Fruit fly (Drosophila melanogaster) whole organism, embryonic: Measurements from ENCODE around the gene Or7a.

ENCODE experiments used
- CG10267 ChIP-seq: fragments of 200-800 bp; sonication (Bioruptor generic); optimal IDR thresholded peaks from 2 replicates; lab custom pipeline; 2018; ENCODE audit warnings: missing biosample characterization, mild to moderate bottlenecking, missing genetic modification characterization, moderate library complexity
- CG10462 ChIP-seq: fragments of 200-800 bp; sonication (Bioruptor generic); optimal IDR thresholded peaks from 2 replicates; lab custom pipeline; 2016; ENCODE audit warnings: missing biosample characterization, missing genetic modification characterization
- CG11398 ChIP-seq: fragments of 200-800 bp; sonication (Bioruptor generic); optimal IDR thresholded peaks from 2 replicates; lab custom pipeline; 2016; ENCODE audit warnings: missing biosample characterization, missing genetic modification characterization
- CG11456 ChIP-seq: fragments of 200-800 bp; sonication (Bioruptor generic); IDR thresholded peaks from 3 replicates; pipeline ENCODE4 v1.3.6; 2022; ENCODE audit warnings: missing biosample characterization, missing genetic modification characterization
- CG15073 ChIP-seq: fragments of 200-800 bp; sonication (Bioruptor generic); optimal IDR thresholded peaks from 2 replicates; lab custom pipeline; 2016; ENCODE audit warnings: missing biosample characterization, missing genetic modification characterization
- CG15601 ChIP-seq: fragments of 200-800 bp; sonication (Bioruptor generic); optimal IDR thresholded peaks from 3 replicates; lab custom pipeline; 2019; ENCODE audit warnings: missing biosample characterization, mild to moderate bottlenecking, missing genetic modification characterization, moderate library complexity
- CG16815 ChIP-seq: fragments of 200-800 bp; sonication (Bioruptor generic); optimal IDR thresholded peaks from 3 replicates; lab custom pipeline; 2017; ENCODE audit warnings: missing biosample characterization, mild to moderate bottlenecking, missing genetic modification characterization
- CG17912 ChIP-seq: fragments of 200-800 bp; sonication (Bioruptor generic); optimal IDR thresholded peaks from 2 replicates; lab custom pipeline; 2018; ENCODE audit warnings: missing biosample characterization, mild to moderate bottlenecking, missing genetic modification characterization
- CG18619 ChIP-seq: fragments of 200-800 bp; sonication (Bioruptor generic); optimal IDR thresholded peaks from 3 replicates; lab custom pipeline; 2017; ENCODE audit warnings: missing biosample characterization, mild to moderate bottlenecking, missing genetic modification characterization
- CG32532 ChIP-seq: fragments of 200-800 bp; sonication (Bioruptor generic); IDR thresholded peaks from 2 replicates; pipeline ENCODE4 v1.3.6; 2022; ENCODE audit warnings: missing biosample characterization, missing genetic modification characterization
- CG3281 ChIP-seq: fragments of 200-800 bp; sonication (Bioruptor generic); optimal IDR thresholded peaks from 3 replicates; lab custom pipeline; 2017; ENCODE audit warnings: missing biosample characterization, mild to moderate bottlenecking, missing genetic modification characterization
- CG4328 ChIP-seq: fragments of 200-800 bp; sonication (Bioruptor generic); optimal IDR thresholded peaks from 3 replicates; lab custom pipeline; 2017; ENCODE audit warnings: missing biosample characterization, missing genetic modification reagents, missing genetic modification characterization
- CG4360 ChIP-seq: fragments of 200-800 bp; sonication (Bioruptor generic); IDR thresholded peaks from 2 replicates; pipeline ENCODE4 v1.3.6; 2022; ENCODE audit warnings: missing biosample characterization, missing genetic modification characterization
- CG4730 ChIP-seq: fragments of 200-800 bp; sonication (Bioruptor generic); IDR thresholded peaks from 2 replicates; pipeline ENCODE4 v1.3.6; 2022; ENCODE audit warnings: missing biosample characterization, missing genetic modification characterization
- CG5953 ChIP-seq: fragments of 200-800 bp; sonication (Bioruptor generic); IDR thresholded peaks from 2 replicates; pipeline ENCODE4 v1.3.6; 2022; ENCODE audit warnings: missing biosample characterization, missing genetic modification characterization
- CG6683 ChIP-seq: fragments of 200-800 bp; sonication (Bioruptor generic); optimal IDR thresholded peaks from 2 replicates; lab custom pipeline; 2017; ENCODE audit warnings: missing biosample characterization, mild to moderate bottlenecking, missing genetic modification characterization, missing genetic modification reagents
- CG6765 ChIP-seq: fragments of 200-800 bp; sonication (Bioruptor generic); optimal IDR thresholded peaks from 3 replicates; lab custom pipeline; 2017; ENCODE audit warnings: missing biosample characterization, mild to moderate bottlenecking, missing genetic modification characterization
- CG6813 ChIP-seq: fragments of 200-800 bp; sonication (Bioruptor generic); optimal IDR thresholded peaks from 2 replicates; lab custom pipeline; 2017; ENCODE audit warnings: missing biosample characterization, missing genetic modification characterization, mild to moderate bottlenecking, moderate library complexity, missing genetic modification reagents
- CG8924 ChIP-seq: fragments of 200-800 bp; optimal IDR thresholded peaks from 3 replicates; lab custom pipeline; 2019; ENCODE audit warnings: missing biosample characterization, mild to moderate bottlenecking, missing genetic modification characterization, moderate library complexity
- Dad ChIP-seq: fragments of 200-800 bp; sonication (Bioruptor generic); optimal IDR thresholded peaks from 3 replicates; lab custom pipeline; 2016; ENCODE audit warnings: missing biosample characterization, missing genetic modification characterization
- Ets97D ChIP-seq: fragments of 200-800 bp; sonication (Bioruptor generic); optimal IDR thresholded peaks from 3 replicates; lab custom pipeline; 2016; ENCODE audit warnings: missing biosample characterization, missing genetic modification characterization
- Fer2 ChIP-seq: fragments of 200-800 bp; sonication (Bioruptor generic); optimal IDR thresholded peaks from 2 replicates; lab custom pipeline; 2018; ENCODE audit warnings: missing biosample characterization, mild to moderate bottlenecking, missing genetic modification characterization, moderate library complexity
- Gsc ChIP-seq: fragments of 200-800 bp; sonication (Bioruptor generic); IDR thresholded peaks from 2 replicates; pipeline ENCODE4 v1.3.6; 2022; ENCODE audit warnings: missing biosample characterization, missing genetic modification characterization
- Hey ChIP-seq: fragments of 200-800 bp; sonication (Bioruptor generic); optimal IDR thresholded peaks from 3 replicates; lab custom pipeline; 2018; ENCODE audit warnings: missing biosample characterization, mild to moderate bottlenecking, missing genetic modification characterization
- Hr3 ChIP-seq: fragments of 200-800 bp; sonication (Bioruptor generic); optimal IDR thresholded peaks from 3 replicates; lab custom pipeline; 2016; ENCODE audit warnings: missing biosample characterization, missing genetic modification characterization
- Hr51 ChIP-seq, 2 experiments: fragments of 200-800 bp; sonication (Bioruptor generic); optimal IDR thresholded peaks; 2 replicates in 1 of 2; 3 replicates in 1 of 2; lab custom pipeline; 2016 to 2018; ENCODE audit warnings: missing biosample characterization in 2 of 2, missing genetic modification characterization in 2 of 2, mild to moderate bottlenecking in 1 of 2, moderate library complexity in 1 of 2
- Kr ChIP-seq: fragments of 200-800 bp; sonication (Bioruptor generic); optimal IDR thresholded peaks from 2 replicates; lab custom pipeline; 2017; ENCODE audit warnings: missing biosample characterization, mild to moderate bottlenecking, missing genetic modification characterization
- Lim3 ChIP-seq: fragments of 200-800 bp; sonication (Bioruptor generic); IDR thresholded peaks from 2 replicates; pipeline ENCODE4 v1.3.6; 2022; ENCODE audit warnings: missing biosample characterization, missing genetic modification characterization
- NC2α ChIP-seq: fragments of 200-800 bp; sonication (Bioruptor generic); optimal IDR thresholded peaks from 2 replicates; lab custom pipeline; 2016; ENCODE audit warnings: missing biosample characterization, missing genetic modification characterization
- PHDP ChIP-seq: fragments of 200-800 bp; sonication (Bioruptor generic); optimal IDR thresholded peaks from 3 replicates; lab custom pipeline; 2018; ENCODE audit warnings: missing biosample characterization, mild to moderate bottlenecking, missing genetic modification characterization, moderate library complexity
- Ptx1 ChIP-seq: fragments of 200-800 bp; sonication (Bioruptor generic); IDR thresholded peaks from 2 replicates; pipeline ENCODE4 v1.3.6; 2022; ENCODE audit warnings: missing biosample characterization, missing genetic modification characterization
- Sry-δ ChIP-seq: fragments of 200-800 bp; sonication (Bioruptor generic); optimal IDR thresholded peaks from 2 replicates; lab custom pipeline; 2016; ENCODE audit warnings: missing biosample characterization, missing genetic modification characterization
- YL-1 ChIP-seq: fragments of 200-800 bp; sonication (Bioruptor generic); optimal IDR thresholded peaks from 3 replicates; lab custom pipeline; 2017; ENCODE audit warnings: missing biosample characterization, mild to moderate bottlenecking, missing genetic modification characterization
- ase ChIP-seq: fragments of 200-800 bp; sonication (Bioruptor generic); IDR thresholded peaks from 3 replicates; pipeline ENCODE4 v1.3.6; 2022; ENCODE audit warnings: missing biosample characterization, missing genetic modification characterization
- bigmax ChIP-seq: fragments of 200-800 bp; sonication (Bioruptor generic); optimal IDR thresholded peaks from 2 replicates; lab custom pipeline; 2018; ENCODE audit warnings: missing biosample characterization, mild to moderate bottlenecking, missing genetic modification characterization
- cad ChIP-seq: fragments of >200 bp; optimal IDR thresholded peaks from 2 replicates; lab custom pipeline; 2017; ENCODE audit warnings: missing biosample characterization, missing genetic modification characterization
- cas ChIP-seq: fragments of 200-800 bp; sonication (Bioruptor generic); IDR thresholded peaks from 2 replicates; pipeline ENCODE4 v1.3.6; 2022; ENCODE audit warnings: missing biosample characterization, missing genetic modification characterization
- chm ChIP-seq: fragments of 200-800 bp; sonication (Bioruptor generic); IDR thresholded peaks from 2 replicates; pipeline ENCODE4 v1.3.6; 2022; ENCODE audit warnings: missing biosample characterization, missing genetic modification characterization
- crol ChIP-seq: fragments of 200-800 bp; sonication (Bioruptor generic); IDR thresholded peaks from 2 replicates; pipeline ENCODE4 v1.3.6; 2022; ENCODE audit warnings: missing biosample characterization, missing genetic modification characterization
- hkb ChIP-seq, 2 experiments: fragments of 200-800 bp in 1 of 2; fragments of >200 bp in 1 of 2; sonication (Bioruptor generic) in 1 of 2; IDR thresholded peaks in 1 of 2; optimal IDR thresholded peaks in 1 of 2; 2 replicates each; pipeline versions ENCODE4 v1.3.6 to Lab custom; 2017 to 2022; ENCODE audit warnings: missing biosample characterization in 1 of 2, missing genetic modification characterization in 1 of 2
- jing ChIP-seq: fragments of 200-800 bp; sonication (Bioruptor generic); optimal IDR thresholded peaks from 2 replicates; lab custom pipeline; 2018; ENCODE audit warnings: missing biosample characterization, mild to moderate bottlenecking, missing genetic modification characterization
- knrl ChIP-seq: fragments of 200-800 bp; sonication (Bioruptor generic); IDR thresholded peaks from 3 replicates; pipeline ENCODE4 v1.3.6; 2022; ENCODE audit warnings: missing biosample characterization, missing genetic modification characterization; ENCODE audit not compliant: partially characterized antibody
- lmd ChIP-seq: fragments of 200-800 bp; sonication (Bioruptor generic); IDR thresholded peaks from 2 replicates; pipeline ENCODE4 v1.3.6; 2022; ENCODE audit warnings: missing biosample characterization, missing genetic modification characterization
- nerfin-1 ChIP-seq: fragments of 200-800 bp; sonication (Bioruptor generic); optimal IDR thresholded peaks from 3 replicates; lab custom pipeline; 2019; ENCODE audit warnings: missing biosample characterization, mild to moderate bottlenecking, missing genetic modification characterization, moderate library complexity
- schlank ChIP-seq: fragments of 200-800 bp; sonication (Bioruptor generic); optimal IDR thresholded peaks from 2 replicates; lab custom pipeline; 2018; ENCODE audit warnings: missing biosample characterization, mild to moderate bottlenecking, missing genetic modification characterization
- scrt ChIP-seq: fragments of 200-800 bp; sonication (Bioruptor generic); optimal IDR thresholded peaks from 2 replicates; lab custom pipeline; 2018; ENCODE audit warnings: missing biosample characterization, mild to moderate bottlenecking, missing genetic modification characterization, moderate library complexity
- usp ChIP-seq: fragments of >200 bp; optimal IDR thresholded peaks from 2 replicates; lab custom pipeline; 2017; ENCODE audit warnings: missing biosample characterization, missing genetic modification characterization
- zen ChIP-seq: fragments of 200-800 bp; sonication (Bioruptor generic); optimal IDR thresholded peaks from 3 replicates; lab custom pipeline; 2018; ENCODE audit warnings: missing biosample characterization, mild to moderate bottlenecking, missing genetic modification characterization, moderate library complexity
- zen2 ChIP-seq: fragments of 200-800 bp; sonication (Bioruptor generic); IDR thresholded peaks from 3 replicates; pipeline ENCODE4 v1.3.6; 2022; ENCODE audit warnings: missing biosample characterization, missing genetic modification characterization; ENCODE audit not compliant: partially characterized antibody
- zf30C ChIP-seq: fragments of 200-800 bp; sonication (Bioruptor generic); optimal IDR thresholded peaks from 3 replicates; lab custom pipeline; 2018; ENCODE audit warnings: missing biosample characterization, mild to moderate bottlenecking, missing genetic modification characterization

The Or7a gene

DNA sequence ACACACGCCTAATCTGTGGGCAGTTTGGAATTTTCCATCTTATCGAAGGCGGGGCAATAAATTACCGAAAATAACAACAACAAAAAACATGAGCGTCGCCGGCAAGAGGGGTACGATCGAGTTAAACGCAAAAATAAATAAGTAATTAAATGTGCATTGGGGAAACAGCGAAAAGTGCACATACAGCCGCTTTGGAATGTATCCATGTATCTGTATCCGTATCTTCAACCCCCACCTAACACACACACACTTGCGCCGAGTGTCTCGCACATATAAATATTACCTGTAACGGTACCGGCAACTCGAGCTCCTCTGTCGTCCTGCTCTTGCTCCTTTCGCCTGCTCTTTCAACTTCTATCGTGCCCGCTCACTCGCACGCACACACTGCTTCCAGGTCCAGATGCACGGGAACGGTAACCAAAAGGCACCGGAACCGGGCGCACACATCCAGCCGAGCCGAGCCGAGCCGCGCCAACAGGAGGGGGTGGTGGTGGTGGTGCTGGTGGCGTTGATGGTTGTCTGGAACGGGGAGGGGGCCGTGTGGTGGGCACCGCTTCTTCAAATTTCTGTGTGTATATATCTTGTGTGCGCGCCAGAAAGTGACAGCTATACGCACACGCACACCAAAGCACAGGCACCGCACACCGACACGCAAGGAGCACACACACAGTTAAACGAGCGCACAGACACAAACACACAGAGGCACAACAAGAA is 24.0 kb downstream of the Or7a start (continued):
- peak; percentile 31 for TF ChIP-seq CG3281 (GFP tag; lab: Kevin White, UChicago)
- TF ChIP-seq Gsc (GFP tag; lab: Robert Waterston, UW) = no peak
- TF ChIP-seq Kr (GFP tag; lab: Kevin White, UChicago) = no peak
- no peak for TF ChIP-seq cad (GFP tag; lab: Kevin White, UChicago)
- TF ChIP-seq YL-1 (GFP tag; lab: Kevin White, UChicago) = peak; percentile 60
- no peak for TF ChIP-seq lmd (GFP tag; lab: Robert Waterston, UW)
- no peak for TF ChIP-seq NC2α (GFP tag; lab: Kevin White, UChicago)
- TF ChIP-seq CG5953 (GFP tag; lab: Robert Waterston, UW) = no peak
- TF ChIP-seq CG4730 (GFP tag; lab: Robert Waterston, UW) = no peak; the same call in 1 of the 2 replicates
- TF ChIP-seq Ptx1 = no peak
- no peak for TF ChIP-seq CG10267 (tag; lab: Kevin White, UChicago)
- no peak for TF ChIP-seq Hey
- no peak for TF ChIP-seq Sry-δ (GFP tag; lab: Kevin White, UChicago)
- no peak for TF ChIP-seq hkb (optimal IDR thresholded peaks at IDR 0.05; lab: Kevin White, UChicago)
- TF ChIP-seq hkb (GFP tag; IDR thresholded peaks at IDR 0.05; lab: Robert Waterston, UW) = no peak
- peak; percentile 40 for TF ChIP-seq scrt (GFP tag; lab: Kevin White, UChicago)
- no peak for TF ChIP-seq cas (GFP tag; lab: Robert Waterston, UW)
- TF ChIP-seq CG32532 (GFP tag; lab: Robert Waterston, UW) = peak; percentile 25
- TF ChIP-seq Fer2 (tag; lab: Kevin White, UChicago) = no peak
- TF ChIP-seq CG6813 (GFP tag; lab: Kevin White, UChicago) = peak; percentile 6
- peak; percentile 4 for TF ChIP-seq CG8924 (tag; lab: Kevin White, UChicago)
- TF ChIP-seq jing (GFP tag; lab: Kevin White, UChicago) = no peak
- no peak for TF ChIP-seq Lim3 (GFP tag; lab: Robert Waterston, UW)
- no peak for TF ChIP-seq CG11456
- no peak for TF ChIP-seq CG16815 (GFP tag; lab: Kevin White, UChicago)
- no peak for TF ChIP-seq zen2 (GFP tag; lab: Robert Waterston, UW)
- TF ChIP-seq bigmax (GFP tag; lab: Kevin White, UChicago) = no peak
- no peak for TF ChIP-seq Dad
- peak; percentile 53; the same call in 1 of the 2 replicates for TF ChIP-seq CG4360 (GFP tag; lab: Robert Waterston, UW)
- no peak for TF ChIP-seq CG11398 (GFP tag; lab: Kevin White, UChicago)
- TF ChIP-seq CG18619 (GFP tag; lab: Kevin White, UChicago) = peak; percentile 36
- no peak for TF ChIP-seq schlank
- TF ChIP-seq zf30C (GFP tag; lab: Kevin White, UChicago) = no peak
- TF ChIP-seq Ets97D (GFP tag; lab: Kevin White, UChicago) = no peak
- TF ChIP-seq knrl (GFP tag; lab: Robert Waterston, UW) = no peak
- no peak for TF ChIP-seq usp (GFP tag; lab: Kevin White, UChicago)
- no peak for TF ChIP-seq Hr3 (GFP tag; lab: Kevin White, UChicago)
- TF ChIP-seq zen (tag; lab: Kevin White, UChicago) = no peak
- peak; percentile 23 to 37 for TF ChIP-seq Hr51 (GFP tag; optimal IDR thresholded peaks at IDR 0.05; lab: Kevin White, UChicago)
- peak; percentile 50 for TF ChIP-seq CG10462 (GFP tag; lab: Kevin White, UChicago)
- TF ChIP-seq CG15073 (GFP tag; lab: Kevin White, UChicago) = no peak
- TF ChIP-seq CG6765 (GFP tag; lab: Kevin White, UChicago) = no peak
- peak; percentile 0 for TF ChIP-seq CG6683
- peak; percentile 72 for TF ChIP-seq nerfin-1
- no peak for TF ChIP-seq PHDP (tag; lab: Kevin White, UChicago)
- TF ChIP-seq crol (GFP tag; lab: Robert Waterston, UW) = peak; percentile 99
- no peak for TF ChIP-seq CG17912 (GFP tag; lab: Kevin White, UChicago)
- TF ChIP-seq CG4328 = peak; percentile 3
- no peak for TF ChIP-seq ase (GFP tag; lab: Robert Waterston, UW)
- TF ChIP-seq CG15601 (tag; lab: Kevin White, UChicago) = no peak
- no peak for TF ChIP-seq chm (GFP tag; lab: Robert Waterston, UW)
